Worm (Caenorhabditis elegans): Measurements from ENCODE around the gene unc-77.

- no peak for TF ChIP-seq sea-1 (GFP tag; conservative IDR thresholded peaks at IDR 0.05)
- TF ChIP-seq aly-1 (tag; optimal IDR thresholded peaks at IDR 0.05) = no peak
- no peak for TF ChIP-seq ama-1 (optimal IDR thresholded peaks at IDR 0.05)
- no peak for TF ChIP-seq ceh-36 (tag; optimal IDR thresholded peaks at IDR 0.05)
Measured at ce11 chrIV:6108665-6109064, 75.0 kb downstream of the unc-77 start.
